Fruit fly (Drosophila melanogaster) whole organism, wandering third instar larva: ENCODE results near the gene armi.

ENCODE experiments used
- Abd-B ChIP-seq: fragments of >200 bp; optimal IDR thresholded peaks from 2 replicates; lab custom pipeline; 2017; ENCODE audit warnings: missing biosample characterization, missing genetic modification characterization
- CG32264 ChIP-seq: fragments of 200-800 bp; sonication (Bioruptor generic); optimal IDR thresholded peaks from 2 replicates; lab custom pipeline; 2016; ENCODE audit warnings: missing biosample characterization, missing genetic modification characterization
- CG9705 ChIP-seq: fragments of 200-800 bp; sonication (Bioruptor generic); optimal IDR thresholded peaks from 2 replicates; lab custom pipeline; 2018; ENCODE audit warnings: missing biosample characterization, mild to moderate bottlenecking, missing genetic modification characterization
- CrebA ChIP-seq: fragments of 200-800 bp; sonication (Bioruptor generic); optimal IDR thresholded peaks from 2 replicates; lab custom pipeline; 2016; ENCODE audit warnings: missing biosample characterization, mild to moderate bottlenecking, missing genetic modification characterization, borderline replicate concordance
- Dfd ChIP-seq: fragments of >200 bp; optimal IDR thresholded peaks from 2 replicates; lab custom pipeline; 2017; ENCODE audit warnings: missing biosample characterization, missing genetic modification characterization
- Dif ChIP-seq: fragments of 200-275, 200-300 bp; sonication (Bioruptor generic); optimal IDR thresholded peaks from 2 replicates; lab custom pipeline; 2018; ENCODE audit warnings: missing biosample characterization, missing genetic modification characterization; ENCODE audit not compliant: partially characterized antibody
- GATAd ChIP-seq: sonication (Bioruptor generic); optimal IDR thresholded peaks from 2 replicates; lab custom pipeline; 2016; ENCODE audit warnings: missing biosample characterization, missing genetic modification characterization
- HLH106 ChIP-seq: fragments of 200-800 bp; optimal IDR thresholded peaks from 3 replicates; lab custom pipeline; 2019; ENCODE audit warnings: missing biosample characterization, mild to moderate bottlenecking, missing genetic modification characterization, moderate library complexity
- Hnf4 ChIP-seq: fragments of 200-800 bp; sonication (Bioruptor generic); optimal IDR thresholded peaks from 2 replicates; lab custom pipeline; 2016; ENCODE audit warnings: missing biosample characterization, mild to moderate bottlenecking, missing genetic modification characterization
- Hr78 ChIP-seq: fragments of >200 bp; optimal IDR thresholded peaks from 2 replicates; lab custom pipeline; 2017; ENCODE audit warnings: missing biosample characterization, missing genetic modification characterization
- Hr83 ChIP-seq: fragments of 200-300 bp; sonication (Bioruptor generic); optimal IDR thresholded peaks from 2 replicates; lab custom pipeline; 2016; ENCODE audit warnings: missing biosample characterization, mild to moderate bottlenecking, missing genetic modification characterization, moderate library complexity; ENCODE audit not compliant: poor library complexity, severe bottlenecking
- Jra ChIP-seq: sonication (Bioruptor generic); optimal IDR thresholded peaks from 2 replicates; lab custom pipeline; 2016; ENCODE audit warnings: missing biosample characterization, missing genetic modification characterization
- Myc ChIP-seq: fragments of >200 bp; optimal IDR thresholded peaks from 2 replicates; lab custom pipeline; 2017
- N ChIP-seq: fragments of >200 bp; optimal IDR thresholded peaks from 2 replicates; lab custom pipeline; 2018; ENCODE audit warnings: missing biosample characterization, missing external identifiers, missing genetic modification characterization
- OdsH ChIP-seq: fragments of 200-800 bp; sonication (Bioruptor generic); optimal IDR thresholded peaks from 2 replicates; lab custom pipeline; 2016; ENCODE audit warnings: missing biosample characterization, mild to moderate bottlenecking, missing genetic modification characterization
- Rel ChIP-seq, 2 experiments: fragments of 200-800 bp; sonication (Bioruptor generic) in 1 of 2; optimal IDR thresholded peaks; 2 replicates in 1 of 2; 3 replicates in 1 of 2; lab custom pipeline; 2016 to 2019; ENCODE audit warnings: mild to moderate bottlenecking in 2 of 2, missing biosample characterization in 2 of 2, missing genetic modification characterization in 2 of 2, moderate library complexity in 1 of 2
- Sp1 ChIP-seq: fragments of 200-800 bp; sonication (Bioruptor generic); optimal IDR thresholded peaks from 3 replicates; lab custom pipeline; 2019; ENCODE audit warnings: missing biosample characterization, mild to moderate bottlenecking, missing genetic modification characterization, moderate library complexity
- Vsx2 ChIP-seq: fragments of 200-300, 225-300 bp; sonication (Bioruptor generic); optimal IDR thresholded peaks from 2 replicates; lab custom pipeline; 2018; ENCODE audit warnings: missing biosample characterization, missing genetic modification characterization; ENCODE audit not compliant: partially characterized antibody
- br ChIP-seq: fragments of 200-800 bp; sonication (Bioruptor generic); optimal IDR thresholded peaks from 2 replicates; lab custom pipeline; 2016; ENCODE audit warnings: missing biosample characterization, missing genetic modification characterization
- brk ChIP-seq: fragments of 200-800 bp; sonication (Bioruptor generic); optimal IDR thresholded peaks from 2 replicates; lab custom pipeline; 2016; ENCODE audit warnings: missing biosample characterization, mild to moderate bottlenecking, missing genetic modification characterization
- dl ChIP-seq, 2 experiments: fragments of 175-275, 200-275 bp in 1 of 2; fragments of 200-275 bp in 1 of 2; sonication (Bioruptor generic); optimal IDR thresholded peaks; lab custom pipeline; 2018; ENCODE audit warnings: mild to moderate bottlenecking in 2 of 2, missing biosample characterization in 2 of 2, missing genetic modification characterization in 2 of 2, moderate library complexity in 2 of 2; ENCODE audit not compliant: partially characterized antibody in 2 of 2, insufficient read depth in 1 of 2
- dmrt93B ChIP-seq: fragments of 200-800 bp; sonication (Bioruptor generic); optimal IDR thresholded peaks from 2 replicates; lab custom pipeline; 2018; ENCODE audit warnings: missing biosample characterization, mild to moderate bottlenecking, missing genetic modification characterization
- dsf ChIP-seq: sonication (Bioruptor generic); optimal IDR thresholded peaks from 2 replicates; lab custom pipeline; 2016; ENCODE audit warnings: missing biosample characterization, missing genetic modification characterization, borderline replicate concordance
- ey ChIP-seq: fragments of 200-800 bp; sonication (Bioruptor generic); optimal IDR thresholded peaks from 2 replicates; lab custom pipeline; 2016; ENCODE audit warnings: missing biosample characterization, missing genetic modification characterization
- foxo ChIP-seq, 2 experiments: fragments of 200-800 bp; sonication (Bioruptor generic); optimal IDR thresholded peaks; 2 replicates in 1 of 2; 3 replicates in 1 of 2; lab custom pipeline; 2016 to 2017; ENCODE audit warnings: missing biosample characterization in 2 of 2, missing genetic modification characterization in 2 of 2
- fru ChIP-seq: fragments of 200-800 bp; sonication (Bioruptor generic); optimal IDR thresholded peaks from 3 replicates; lab custom pipeline; 2016; ENCODE audit warnings: missing biosample characterization, mild to moderate bottlenecking, missing genetic modification characterization
- h ChIP-seq: fragments of 200-800 bp; sonication (Bioruptor generic); optimal IDR thresholded peaks from 3 replicates; lab custom pipeline; 2016; ENCODE audit warnings: missing biosample characterization, mild to moderate bottlenecking, missing genetic modification characterization
- lola ChIP-seq: fragments of >200 bp; optimal IDR thresholded peaks from 2 replicates; lab custom pipeline; 2017; ENCODE audit warnings: missing biosample characterization, missing genetic modification characterization
- pan ChIP-seq: fragments of >200 bp; optimal IDR thresholded peaks from 2 replicates; lab custom pipeline; 2017
- psq ChIP-seq: fragments of 200-800 bp; sonication (Bioruptor generic); optimal IDR thresholded peaks from 3 replicates; lab custom pipeline; 2017; ENCODE audit warnings: missing biosample characterization, mild to moderate bottlenecking, missing genetic modification characterization, moderate library complexity
- rgr ChIP-seq: fragments of 200-800 bp; sonication (Bioruptor generic); optimal IDR thresholded peaks from 3 replicates; lab custom pipeline; 2016; ENCODE audit warnings: missing biosample characterization, mild to moderate bottlenecking, missing genetic modification characterization
- sage ChIP-seq: fragments of 200-800 bp; sonication (Bioruptor generic); optimal IDR thresholded peaks from 2 replicates; lab custom pipeline; 2016; ENCODE audit warnings: missing biosample characterization, mild to moderate bottlenecking, missing genetic modification characterization
- sv ChIP-seq: fragments of 200-800 bp; sonication (Bioruptor generic); optimal IDR thresholded peaks from 3 replicates; lab custom pipeline; 2016; ENCODE audit warnings: missing biosample characterization, missing genetic modification characterization
- tai ChIP-seq: sonication (Bioruptor generic); optimal IDR thresholded peaks from 2 replicates; lab custom pipeline; 2016; ENCODE audit warnings: missing biosample characterization, missing genetic modification characterization
- usp ChIP-seq: fragments of >200 bp; optimal IDR thresholded peaks from 2 replicates; lab custom pipeline; 2017; ENCODE audit warnings: missing biosample characterization, missing genetic modification characterization
- woc ChIP-seq: sonication (Bioruptor generic); optimal IDR thresholded peaks from 2 replicates; lab custom pipeline; 2016; ENCODE audit warnings: missing biosample characterization, mild to moderate bottlenecking, missing genetic modification characterization

armi gene

dm6 chr3L:3496593-3496992, 35.5 kb downstream of the armi start:
- TF ChIP-seq h (GFP tag; lab: Kevin White, UChicago): no peak

dm6 chr3L:3503248-3503647, 42.1 kb downstream of the armi start:
- TF ChIP-seq Dfd: no peak
- TF ChIP-seq CG32264 (GFP tag; lab: Kevin White, UChicago): no peak
- no peak for TF ChIP-seq Jra (GFP tag; lab: Kevin White, UChicago)
- no peak for TF ChIP-seq sage (GFP tag; lab: Kevin White, UChicago)
- TF ChIP-seq CG9705 (GFP tag; lab: Kevin White, UChicago): no peak
- no peak for TF ChIP-seq h (GFP tag; lab: Kevin White, UChicago)
- no peak for TF ChIP-seq pan (lab: Kevin White, UChicago)
- TF ChIP-seq Dif: no peak

dm6 chr3L:3512567-3512966, 51.5 kb downstream of the armi start, which contains the start of gene ImpE2:
TSS of gene ImpE2 (minus strand) at chr3L:3512681.
- TF ChIP-seq CrebA (no peak), rgr (GFP tag; lab: Kevin White, UChicago) (no peak), dmrt93B (GFP tag; lab: Kevin White, UChicago) (no peak), Vsx2 (GFP tag; lab: Kevin White, UChicago) (peak; percentile 44), fru (GFP tag; lab: Kevin White, UChicago) (no peak), psq (GFP tag; lab: Kevin White, UChicago) (no peak), Dif (peak; percentile 1), Jra (GFP tag; lab: Kevin White, UChicago) (no peak), dl (GFP tag; optimal IDR thresholded peaks at IDR 0.05; lab: Kevin White, UChicago; ENCODE audit: insufficient read depth in 1 of 2, partially characterized antibody in 2 of 2) (no peak), h (GFP tag; lab: Kevin White, UChicago) (no peak), pan (lab: Kevin White, UChicago) (no peak), Rel (GFP tag; optimal IDR thresholded peaks at IDR 0.05; lab: Kevin White, UChicago) (no peak), Rel (tag; optimal IDR thresholded peaks at IDR 0.05; lab: Kevin White, UChicago) (no peak), OdsH (GFP tag; lab: Kevin White, UChicago) (no peak)

DNA sequence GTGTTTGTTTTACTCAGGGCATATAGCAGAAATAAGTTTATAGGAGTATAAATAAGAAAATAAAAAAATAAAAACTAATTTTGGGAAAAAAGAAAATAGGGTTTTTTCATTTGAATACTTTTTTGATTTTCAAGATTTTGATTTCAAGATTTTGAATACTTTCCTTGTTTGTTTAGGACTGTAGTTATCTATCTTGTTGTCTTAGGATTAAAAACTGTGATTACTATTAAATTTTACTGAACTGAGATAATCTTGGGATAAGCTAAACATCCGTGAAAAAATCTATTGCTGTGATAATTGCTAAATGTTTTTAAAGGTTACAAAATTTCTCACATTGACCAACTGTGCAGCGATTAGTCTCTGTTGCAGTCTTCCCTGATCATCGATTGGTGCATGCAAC, 51.9 kb downstream of the armi start:
- TF ChIP-seq dsf (GFP tag; lab: Kevin White, UChicago): no peak
- no peak for TF ChIP-seq tai
- peak; percentile 49 for TF ChIP-seq OdsH (GFP tag; lab: Kevin White, UChicago)
- TF ChIP-seq Sp1 (GFP tag; lab: Kevin White, UChicago): peak; percentile 62
- TF ChIP-seq h (GFP tag; lab: Kevin White, UChicago): peak; percentile 53
- TF ChIP-seq Myc (lab: Kevin White, UChicago): no peak
- TF ChIP-seq pan (lab: Kevin White, UChicago): no peak
- TF ChIP-seq HLH106 (tag; lab: Kevin White, UChicago): peak; percentile 58
- TF ChIP-seq woc (GFP tag; lab: Kevin White, UChicago): peak; percentile 20
- peak; percentile 34 for TF ChIP-seq dmrt93B (GFP tag; lab: Kevin White, UChicago)
- TF ChIP-seq sv: no peak
- peak; percentile 65 for TF ChIP-seq fru (GFP tag; lab: Kevin White, UChicago)
- TF ChIP-seq psq (GFP tag; lab: Kevin White, UChicago): peak; percentile 48
- peak; percentile 30 for TF ChIP-seq ey (GFP tag; lab: Kevin White, UChicago)
- TF ChIP-seq foxo (GFP tag; optimal IDR thresholded peaks at IDR 0.05; lab: Kevin White, UChicago): peak in 1 of 2 experiments; percentile 62
- TF ChIP-seq rgr (GFP tag; lab: Kevin White, UChicago): peak; percentile 23

DNA sequence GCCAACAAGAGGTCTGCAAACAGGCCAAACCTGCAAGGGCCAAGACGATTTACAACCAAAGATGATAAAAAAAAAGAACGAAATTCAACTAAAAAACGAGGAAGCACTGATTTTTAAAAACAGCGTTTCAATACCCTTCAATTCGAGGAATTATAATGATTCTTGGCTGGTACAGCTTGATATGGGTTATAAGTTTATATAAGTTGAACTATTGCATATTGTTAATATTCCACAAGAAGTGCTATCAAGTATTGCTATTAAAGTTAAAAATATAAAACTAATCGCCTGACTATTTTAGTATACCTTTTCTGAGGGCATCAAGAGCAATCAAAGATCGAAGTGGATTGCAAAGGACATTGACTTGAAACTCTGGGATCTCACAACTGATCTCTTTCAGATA, 52.9 kb downstream of the armi start:
- peak; percentile 92 for TF ChIP-seq fru (GFP tag; lab: Kevin White, UChicago)
- peak; percentile 31 for TF ChIP-seq tai
- TF ChIP-seq Hr83 (GFP tag; lab: Kevin White, UChicago): no peak
- peak; percentile 46 for TF ChIP-seq CG9705 (GFP tag; lab: Kevin White, UChicago)
- TF ChIP-seq Rel (GFP tag; optimal IDR thresholded peaks at IDR 0.05; lab: Kevin White, UChicago): peak; percentile 60
- TF ChIP-seq Rel (tag; optimal IDR thresholded peaks at IDR 0.05; lab: Kevin White, UChicago): no peak
- no peak for TF ChIP-seq pan (lab: Kevin White, UChicago)
- TF ChIP-seq sage (GFP tag; lab: Kevin White, UChicago): peak; percentile 83
- TF ChIP-seq h (GFP tag; lab: Kevin White, UChicago): peak; percentile 87
- peak; percentile 78 for TF ChIP-seq ey (GFP tag; lab: Kevin White, UChicago)
- TF ChIP-seq CrebA: peak; percentile 62
- peak; percentile 38 for TF ChIP-seq Hnf4 (GFP tag; lab: Kevin White, UChicago)
- no peak for TF ChIP-seq Hr78 (GFP tag; lab: Kevin White, UChicago)
- TF ChIP-seq Myc (lab: Kevin White, UChicago): no peak
- TF ChIP-seq lola: no peak
- no peak for TF ChIP-seq N (GFP tag; lab: Kevin White, UChicago)
- peak; percentile 65 for TF ChIP-seq dmrt93B (GFP tag; lab: Kevin White, UChicago)
- TF ChIP-seq OdsH (GFP tag; lab: Kevin White, UChicago): peak; percentile 78
- TF ChIP-seq Dfd: no peak
- TF ChIP-seq psq (GFP tag; lab: Kevin White, UChicago): peak; percentile 68
- TF ChIP-seq HLH106 (tag; lab: Kevin White, UChicago): peak; percentile 79
- TF ChIP-seq woc (GFP tag; lab: Kevin White, UChicago): peak; percentile 93
- TF ChIP-seq br (GFP tag; lab: Kevin White, UChicago): peak; percentile 73
- no peak for TF ChIP-seq GATAd (GFP tag; lab: Kevin White, UChicago)
- no peak for TF ChIP-seq usp (GFP tag; lab: Kevin White, UChicago)
- peak; percentile 42 for TF ChIP-seq brk (GFP tag; lab: Kevin White, UChicago)
- TF ChIP-seq rgr (GFP tag; lab: Kevin White, UChicago): peak; percentile 75
- no peak for TF ChIP-seq Abd-B
- peak; percentile 87 for TF ChIP-seq Sp1 (GFP tag; lab: Kevin White, UChicago)
- no peak for TF ChIP-seq Vsx2 (GFP tag; lab: Kevin White, UChicago)
- TF ChIP-seq Jra (GFP tag; lab: Kevin White, UChicago): no peak
